Worm (Caenorhabditis elegans) whole organism, young adult: ENCODE results near the gene ZK121.2.

Source experiments
- B0336.3 ChIP-seq: fragments of 200-800 bp; sonication (Bioruptor generic); IDR thresholded peaks from 2 replicates; pipeline ENCODE4 v1.3.6; 2022; ENCODE audit warnings: missing genetic modification characterization, missing compliant biosample characterization
- C06A6.2 ChIP-seq: fragments of 200-800 bp; sonication (Bioruptor generic); conservative IDR thresholded peaks from 2 replicates; pipeline ENCODE4 v1.3.6; 2022; ENCODE audit warnings: missing genetic modification characterization, missing compliant biosample characterization
- F10E7.11 ChIP-seq: sonication (generic microtip); optimal IDR thresholded peaks from 2 replicates; lab custom pipeline; 2017; ENCODE audit warnings: mild to moderate bottlenecking, missing genetic modification characterization, moderate library complexity, missing compliant biosample characterization
- F33H1.4 ChIP-seq: fragments of 200-800 bp; sonication (Bioruptor generic); IDR thresholded peaks from 2 replicates; pipeline ENCODE4 v1.3.6; 2022; ENCODE audit warnings: missing genetic modification reagents, missing genetic modification characterization, missing compliant biosample characterization
- F37B4.10 ChIP-seq: fragments of 200-800 bp; sonication (Bioruptor generic); IDR thresholded peaks from 2 replicates; pipeline ENCODE4 v1.3.6; 2022; ENCODE audit warnings: missing genetic modification characterization, missing compliant biosample characterization
- F52B5.7 ChIP-seq: sonication (generic microtip); optimal IDR thresholded peaks from 2 replicates; lab custom pipeline; 2016; ENCODE audit warnings: mild to moderate bottlenecking, missing genetic modification characterization, missing compliant biosample characterization
- F57A8.1 ChIP-seq: fragments of 200-800 bp; sonication (Bioruptor generic); optimal IDR thresholded peaks from 2 replicates; lab custom pipeline; 2018; ENCODE audit warnings: mild to moderate bottlenecking, missing genetic modification characterization, moderate library complexity, missing compliant biosample characterization
- K11D2.4 ChIP-seq: fragments of 200-800 bp; sonication (Bioruptor generic); IDR thresholded peaks from 2 replicates; pipeline ENCODE4 v1.3.6; 2022; ENCODE audit warnings: missing genetic modification reagents, missing genetic modification characterization, missing compliant biosample characterization
- Y53G8AR.9 ChIP-seq: fragments of 200-800 bp; sonication (Bioruptor generic); conservative IDR thresholded peaks from 2 replicates; pipeline ENCODE4 v1.3.6; 2022; ENCODE audit warnings: missing genetic modification reagents, missing genetic modification characterization, missing compliant biosample characterization
- Y79H2A.3 ChIP-seq: fragments of 200-800 bp; sonication (Bioruptor generic); conservative IDR thresholded peaks from 2 replicates; pipeline ENCODE4 v1.3.6; 2022; ENCODE audit warnings: missing genetic modification reagents, missing genetic modification characterization, missing compliant biosample characterization
- Y95B8A.8 ChIP-seq: fragments of 200-800 bp; sonication (Bioruptor generic); IDR thresholded peaks from 2 replicates; pipeline ENCODE4 v1.3.6; 2022; ENCODE audit warnings: missing genetic modification reagents, missing genetic modification characterization, missing compliant biosample characterization
- attf-3 ChIP-seq: fragments of 200-800 bp; sonication (Bioruptor generic); conservative IDR thresholded peaks from 2 replicates; pipeline ENCODE4 v1.3.6; 2022; ENCODE audit warnings: missing genetic modification reagents, missing genetic modification characterization, missing compliant biosample characterization
- attf-5 ChIP-seq: fragments of 200-800 bp; sonication (Bioruptor generic); optimal IDR thresholded peaks from 2 replicates; lab custom pipeline; 2018; ENCODE audit warnings: mild to moderate bottlenecking, missing genetic modification characterization, missing compliant biosample characterization
- cebp-1 ChIP-seq, 2 experiments: fragments of 200-800 bp in 1 of 2; sonication (Bioruptor generic) in 1 of 2; sonication (generic microtip) in 1 of 2; IDR thresholded peaks in 1 of 2; optimal IDR thresholded peaks in 1 of 2; 2 replicates each; pipeline versions ENCODE4 v1.3.6 to Lab custom; 2017 to 2022; ENCODE audit warnings: missing compliant biosample characterization in 2 of 2, missing genetic modification characterization in 2 of 2, mild to moderate bottlenecking in 1 of 2, missing genetic modification reagents in 1 of 2, moderate library complexity in 1 of 2
- ceh-40 ChIP-seq: fragments of 200-800 bp; sonication (Bioruptor generic); IDR thresholded peaks from 2 replicates; pipeline ENCODE4 v1.3.6; 2022; ENCODE audit warnings: missing genetic modification characterization, missing compliant biosample characterization
- ceh-58 ChIP-seq: fragments of 200-800 bp; sonication (Bioruptor generic); IDR thresholded peaks from 2 replicates; pipeline ENCODE4 v1.3.6; 2022; ENCODE audit warnings: missing genetic modification characterization, missing compliant biosample characterization
- die-1 ChIP-seq: sonication (generic microtip); optimal IDR thresholded peaks from 2 replicates; lab custom pipeline; 2016; ENCODE audit warnings: missing genotype, mild to moderate bottlenecking, missing genetic modification characterization, missing compliant biosample characterization
- dpff-1 ChIP-seq: sonication (generic microtip); optimal IDR thresholded peaks from 2 replicates; lab custom pipeline; 2017; ENCODE audit warnings: mild to moderate bottlenecking, missing genetic modification characterization, missing compliant biosample characterization
- egl-18 ChIP-seq: fragments of 200-800 bp; sonication (Bioruptor generic); IDR thresholded peaks from 2 replicates; pipeline ENCODE4 v1.3.6; 2022; ENCODE audit warnings: missing genetic modification reagents, missing genetic modification characterization, missing compliant biosample characterization
- egrh-3 ChIP-seq: fragments of 200-800 bp; sonication (Bioruptor generic); IDR thresholded peaks from 2 replicates; pipeline ENCODE4 v1.3.6; 2022; ENCODE audit warnings: missing genetic modification reagents, missing genetic modification characterization, missing compliant biosample characterization
- ekl-4 ChIP-seq: fragments of 200-800 bp; sonication (Bioruptor generic); IDR thresholded peaks from 2 replicates; pipeline ENCODE4 v1.3.6; 2022; ENCODE audit warnings: missing genetic modification reagents, missing genetic modification characterization, missing compliant biosample characterization
- fkh-3 ChIP-seq: sonication (generic microtip); optimal IDR thresholded peaks from 2 replicates; lab custom pipeline; 2016; ENCODE audit warnings: mild to moderate bottlenecking, missing genetic modification characterization, missing compliant biosample characterization
- hmg-20 ChIP-seq: fragments of 200-800 bp; sonication (Bioruptor generic); IDR thresholded peaks from 2 replicates; pipeline ENCODE4 v1.3.6; 2022; ENCODE audit warnings: missing genetic modification reagents, missing genetic modification characterization, missing compliant biosample characterization
- hrde-1 ChIP-seq: sonication (generic microtip); optimal IDR thresholded peaks from 2 replicates; lab custom pipeline; 2016; ENCODE audit warnings: missing genetic modification characterization, mild to moderate bottlenecking, missing compliant biosample characterization, moderate library complexity, missing genotype, missing genetic modification reagents, borderline replicate concordance
- lag-1 ChIP-seq: fragments of 200-800 bp; sonication (Bioruptor generic); IDR thresholded peaks from 2 replicates; pipeline ENCODE4 v1.3.6; 2022; ENCODE audit warnings: missing genetic modification reagents, missing genetic modification characterization, missing compliant biosample characterization
- let-526 ChIP-seq: fragments of 200-800 bp; sonication (Bioruptor generic); IDR thresholded peaks from 2 replicates; pipeline ENCODE4 v1.3.6; 2022; ENCODE audit warnings: missing genetic modification reagents, missing genetic modification characterization, missing compliant biosample characterization
- lin-26 ChIP-seq: fragments of 200-800 bp; sonication (Bioruptor generic); IDR thresholded peaks from 2 replicates; pipeline ENCODE4 v1.3.6; 2022; ENCODE audit warnings: missing genetic modification reagents, missing genetic modification characterization, missing compliant biosample characterization
- lin-54 ChIP-seq: fragments of 200-800 bp; sonication (Bioruptor generic); optimal IDR thresholded peaks from 2 replicates; lab custom pipeline; 2018; ENCODE audit warnings: mild to moderate bottlenecking, missing genetic modification characterization, missing compliant biosample characterization
- lir-1 ChIP-seq: fragments of 200-800 bp; sonication (Bioruptor generic); conservative IDR thresholded peaks from 2 replicates; pipeline ENCODE4 v1.3.6; 2022; ENCODE audit warnings: missing genetic modification reagents, missing genetic modification characterization, missing compliant biosample characterization
- mes-4 ChIP-seq: sonication (generic microtip); optimal IDR thresholded peaks from 2 replicates; lab custom pipeline; 2016; ENCODE audit warnings: missing genotype, missing genetic modification characterization, missing compliant biosample characterization
- mxl-1 ChIP-seq: sonication (generic microtip); optimal IDR thresholded peaks from 2 replicates; lab custom pipeline; 2016; ENCODE audit warnings: missing genetic modification characterization, missing compliant biosample characterization
- nfya-1 ChIP-seq: sonication (generic microtip); optimal IDR thresholded peaks from 2 replicates; lab custom pipeline; 2017; ENCODE audit warnings: antibody characterized with exemption, missing compliant biosample characterization, missing genetic modification characterization, borderline replicate concordance; ENCODE audit not compliant: insufficient read depth
- nfya-2 ChIP-seq: fragments of 200-800 bp; sonication (Bioruptor generic); IDR thresholded peaks from 2 replicates; pipeline ENCODE4 v1.3.6; 2022; ENCODE audit warnings: missing genetic modification reagents, missing genetic modification characterization, missing compliant biosample characterization
- nhr-27 ChIP-seq: fragments of 200-800 bp; sonication (Bioruptor generic); optimal IDR thresholded peaks from 2 replicates; lab custom pipeline; 2018; ENCODE audit warnings: mild to moderate bottlenecking, missing genetic modification characterization, moderate library complexity, missing compliant biosample characterization
- nhr-90 ChIP-seq: sonication (generic microtip); optimal IDR thresholded peaks from 2 replicates; lab custom pipeline; 2016; ENCODE audit warnings: missing genotype, mild to moderate bottlenecking, missing genetic modification characterization, missing compliant biosample characterization
- rcor-1 ChIP-seq: fragments of 200-800 bp; sonication (Bioruptor generic); IDR thresholded peaks from 2 replicates; pipeline ENCODE4 v1.3.6; 2022; ENCODE audit warnings: missing genetic modification reagents, missing genetic modification characterization, missing compliant biosample characterization
- repo-1 ChIP-seq: sonication (generic microtip); optimal IDR thresholded peaks from 2 replicates; lab custom pipeline; 2017; ENCODE audit warnings: mild to moderate bottlenecking, missing genetic modification characterization, missing compliant biosample characterization
- rpc-1 ChIP-seq, 2 experiments: fragments of 150-350 bp in 1 of 2; sonication (generic microtip) in 1 of 2; optimal IDR thresholded peaks; 2 replicates each; lab custom pipeline; 2014 to 2018; ENCODE audit warnings: missing biosample characterization in 1 of 2, missing genetic modification characterization in 1 of 2, missing genetic modification reagents in 1 of 2, missing genotype in 1 of 2
- sdz-38 ChIP-seq: sonication (generic microtip); optimal IDR thresholded peaks from 2 replicates; lab custom pipeline; 2016; ENCODE audit warnings: missing genotype, missing genetic modification characterization, missing compliant biosample characterization
- sea-2 ChIP-seq: fragments of 200-800 bp; sonication (Bioruptor generic); IDR thresholded peaks from 2 replicates; pipeline ENCODE4 v1.3.6; 2022; ENCODE audit warnings: missing genetic modification characterization, missing compliant biosample characterization
- snpc-1.3 ChIP-seq: sonication (generic microtip); optimal IDR thresholded peaks from 2 replicates; lab custom pipeline; 2017; ENCODE audit warnings: missing genetic modification characterization, mild to moderate bottlenecking, missing compliant biosample characterization, antibody characterized with exemption, moderate library complexity, missing genotype, missing genetic modification reagents; ENCODE audit not compliant: insufficient read depth
- sptf-2 ChIP-seq: fragments of 200-800 bp; sonication (Bioruptor generic); optimal IDR thresholded peaks from 2 replicates; lab custom pipeline; 2018; ENCODE audit warnings: mild to moderate bottlenecking, missing genetic modification characterization, missing compliant biosample characterization
- tbx-9 ChIP-seq: sonication (generic microtip); optimal IDR thresholded peaks from 2 replicates; lab custom pipeline; 2016; ENCODE audit warnings: borderline replicate concordance, missing genetic modification characterization, inconsistent platforms, missing compliant biosample characterization
- unc-130 ChIP-seq: sonication (generic microtip); optimal IDR thresholded peaks from 2 replicates; lab custom pipeline; 2016; ENCODE audit warnings: missing genetic modification reagents, missing genetic modification characterization, missing compliant biosample characterization
- unc-62 ChIP-seq: fragments of 150-350 bp; optimal IDR thresholded peaks from 2 replicates; lab custom pipeline; 2014; ENCODE audit warnings: missing biosample characterization, missing genetic modification reagents, missing genetic modification characterization
- zim-3 ChIP-seq: sonication (generic microtip); optimal IDR thresholded peaks from 2 replicates; lab custom pipeline; 2017; ENCODE audit warnings: mild to moderate bottlenecking, missing genetic modification characterization, moderate library complexity, missing compliant biosample characterization
- ztf-18 ChIP-seq: sonication (generic microtip); optimal IDR thresholded peaks from 2 replicates; lab custom pipeline; 2016; ENCODE audit warnings: missing genotype, mild to moderate bottlenecking, missing genetic modification characterization, missing compliant biosample characterization
- ztf-26 ChIP-seq: sonication (generic microtip); optimal IDR thresholded peaks from 2 replicates; lab custom pipeline; 2017; ENCODE audit warnings: missing genetic modification characterization, missing compliant biosample characterization
- ztf-28 ChIP-seq: fragments of 200-800 bp; sonication (Bioruptor generic); IDR thresholded peaks from 2 replicates; pipeline ENCODE4 v1.3.6; 2022; ENCODE audit warnings: missing genetic modification reagents, missing genetic modification characterization, missing compliant biosample characterization

Gene ZK121.2

ce11 chrIII:5308278-5308677 lies 33.2 kb upstream of the ZK121.2 start, which contains the start of gene mog-3:
mog-3 (plus strand) TSS chrIII:5308596.
- TF ChIP-seq Y95B8A.8 (GFP tag; lab: Robert Waterston, UW) (no peak), F52B5.7 (tag; lab: Kevin White, UChicago) (no peak), lin-54 (GFP tag; lab: Kevin White, UChicago) (peak; percentile 83), F37B4.10 (GFP tag; lab: Robert Waterston, UW) (no peak), dpff-1 (tag; lab: Kevin White, UChicago) (no peak), mxl-1 (no peak), ceh-58 (GFP tag; lab: Robert Waterston, UW) (no peak), sdz-38 (no peak), egl-18 (GFP tag; lab: Robert Waterston, UW) (no peak), lin-26 (no peak), nfya-2 (GFP tag; lab: Robert Waterston, UW) (no peak), nfya-1 (no peak), K11D2.4 (no peak), cebp-1 (GFP tag; IDR thresholded peaks at IDR 0.05; lab: Robert Waterston, UW) (no peak), cebp-1 (tag; optimal IDR thresholded peaks at IDR 0.05; lab: Kevin White, UChicago) (peak; percentile 77), repo-1 (tag; lab: Kevin White, UChicago) (no peak), hrde-1 (tag; lab: Kevin White, UChicago) (no peak), attf-5 (GFP tag; lab: Kevin White, UChicago) (peak; percentile 23), let-526 (GFP tag; lab: Robert Waterston, UW) (no peak), ztf-18 (tag; lab: Kevin White, UChicago) (no peak), lag-1 (GFP tag; lab: Robert Waterston, UW) (no peak), hmg-20 (GFP tag; lab: Robert Waterston, UW) (no peak), B0336.3 (GFP tag; lab: Robert Waterston, UW) (no peak), zim-3 (no peak), attf-3 (GFP tag; lab: Robert Waterston, UW) (no peak), F10E7.11 (tag; lab: Kevin White, UChicago) (no peak), ceh-40 (GFP tag; lab: Robert Waterston, UW) (no peak), nhr-27 (tag; lab: Kevin White, UChicago) (no peak), rcor-1 (GFP tag; lab: Robert Waterston, UW) (no peak), Y79H2A.3 (GFP tag; lab: Robert Waterston, UW) (no peak), snpc-1.3 (tag; lab: Kevin White, UChicago) (no peak), ekl-4 (GFP tag; lab: Robert Waterston, UW) (no peak), unc-62 (GFP tag; lab: Kevin White, UChicago) (no peak), F57A8.1 (GFP tag; lab: Kevin White, UChicago) (no peak), C06A6.2 (no peak), ztf-28 (peak; percentile 63; the same call in 1 of the 2 replicates), die-1 (tag; lab: Kevin White, UChicago) (no peak), fkh-3 (tag; lab: Kevin White, UChicago) (no peak), sea-2 (no peak), sptf-2 (GFP tag; lab: Kevin White, UChicago) (peak; percentile 66), Y53G8AR.9 (no peak), egrh-3 (GFP tag; lab: Robert Waterston, UW) (no peak), F33H1.4 (GFP tag; lab: Robert Waterston, UW) (peak; percentile 24; the same call in 1 of the 2 replicates), unc-130 (GFP tag; lab: Kevin White, UChicago) (peak; percentile 75), lir-1 (GFP tag; lab: Robert Waterston, UW) (peak; percentile 59; the same call in 1 of the 2 replicates), rpc-1 (optimal IDR thresholded peaks at IDR 0.05; lab: Kevin White, UChicago) (no peak), rpc-1 (tag; optimal IDR thresholded peaks at IDR 0.05; lab: Kevin White, UChicago) (no peak), tbx-9 (tag; lab: Kevin White, UChicago) (no peak), mes-4 (tag; lab: Kevin White, UChicago) (no peak), nhr-90 (tag; lab: Kevin White, UChicago) (no peak), ztf-26 (tag; lab: Kevin White, UChicago) (no peak)
